Worm (Caenorhabditis elegans) whole organism, L4 larva: ENCODE measurements around the gene srx-105.

Experiments
- D1046.2 ChIP-seq: fragments of 200-800 bp; sonication (Bioruptor generic); IDR thresholded peaks from 2 replicates; pipeline ENCODE4 v1.3.6; 2022; ENCODE audit warnings: missing genetic modification characterization, missing compliant biosample characterization
- F10B5.3 ChIP-seq: sonication (generic microtip); optimal IDR thresholded peaks from 2 replicates; lab custom pipeline; 2016; ENCODE audit warnings: mild to moderate bottlenecking, missing genetic modification characterization, missing compliant biosample characterization
- F49E8.2 ChIP-seq: sonication (generic microtip); optimal IDR thresholded peaks from 2 replicates; lab custom pipeline; 2016; ENCODE audit warnings: missing compliant biosample characterization, mild to moderate bottlenecking, missing genetic modification characterization, borderline replicate concordance
- ZK337.2 ChIP-seq: fragments of 200-800 bp; sonication (Bioruptor generic); IDR thresholded peaks from 2 replicates; pipeline ENCODE4 v1.3.6; 2022; ENCODE audit warnings: missing genetic modification reagents, missing genetic modification characterization, missing compliant biosample characterization
- ZK546.5 ChIP-seq, 2 experiments: sonication (generic microtip); optimal IDR thresholded peaks; 2 replicates each; lab custom pipeline; 2017; ENCODE audit warnings: missing biosample characterization in 2 of 2, missing genetic modification characterization in 2 of 2
- aha-1 ChIP-seq: fragments of 150-350 bp; peaks from one replicate; lab custom pipeline; 2014; ENCODE audit warnings: missing biosample characterization, missing genetic modification characterization
- arid-1 ChIP-seq: fragments of 200-800 bp; sonication (Bioruptor generic); conservative IDR thresholded peaks from 2 replicates; pipeline ENCODE4 v1.3.6; 2022; ENCODE audit warnings: missing genetic modification reagents, missing genetic modification characterization, missing compliant biosample characterization
- ceh-20 ChIP-seq: fragments of 200-800 bp; sonication (Bioruptor generic); IDR thresholded peaks from 2 replicates; pipeline ENCODE4 v1.3.6; 2022; ENCODE audit warnings: missing genetic modification reagents, missing genetic modification characterization, missing compliant biosample characterization
- ceh-28 ChIP-seq: fragments of 150-350 bp; optimal IDR thresholded peaks from 2 replicates; lab custom pipeline; 2014; ENCODE audit warnings: missing biosample characterization, missing genetic modification reagents, missing genetic modification characterization
- ceh-32 ChIP-seq: sonication (generic microtip); optimal IDR thresholded peaks from 2 replicates; lab custom pipeline; 2016; ENCODE audit warnings: mild to moderate bottlenecking, missing genetic modification characterization, missing compliant biosample characterization; ENCODE audit not compliant: poor library complexity
- ceh-62 ChIP-seq: sonication (generic microtip); optimal IDR thresholded peaks from 2 replicates; lab custom pipeline; 2017; ENCODE audit warnings: missing biosample characterization, missing genetic modification characterization
- ces-1 ChIP-seq: fragments of 150-350 bp; sonication (generic microtip); optimal IDR thresholded peaks from 4 replicates; lab custom pipeline; 2014; ENCODE audit warnings: missing biosample characterization, missing genetic modification reagents, missing genetic modification characterization
- cey-2 ChIP-seq: sonication (generic microtip); optimal IDR thresholded peaks from 3 replicates; lab custom pipeline; 2017; ENCODE audit warnings: missing genetic modification characterization, mild to moderate bottlenecking, missing compliant biosample characterization, antibody characterized with exemption, borderline replicate concordance; ENCODE audit not compliant: insufficient read depth
- daf-19 ChIP-seq: fragments of 200-800 bp; sonication (Bioruptor generic); conservative IDR thresholded peaks from 2 replicates; pipeline ENCODE4 v1.3.6; 2022; ENCODE audit warnings: missing genetic modification characterization, missing compliant biosample characterization
- daf-8 ChIP-seq: fragments of 200-800 bp; sonication (Bioruptor generic); IDR thresholded peaks from 2 replicates; pipeline ENCODE4 v1.3.6; 2022; ENCODE audit warnings: missing genetic modification characterization, missing compliant biosample characterization
- dmd-6 ChIP-seq: fragments of 200-800 bp; sonication (Bioruptor generic); IDR thresholded peaks from 2 replicates; pipeline ENCODE4 v1.3.6; 2022; ENCODE audit warnings: missing genetic modification reagents, missing genetic modification characterization, missing compliant biosample characterization
- dmd-8 ChIP-seq: fragments of 200-800 bp; sonication (Bioruptor generic); IDR thresholded peaks from 2 replicates; pipeline ENCODE4 v1.3.6; 2022; ENCODE audit warnings: missing genetic modification characterization, missing compliant biosample characterization
- dmd-9 ChIP-seq: fragments of 200-800 bp; sonication (Bioruptor generic); IDR thresholded peaks from 2 replicates; pipeline ENCODE4 v1.3.6; 2022; ENCODE audit warnings: missing genetic modification reagents, missing genetic modification characterization, missing compliant biosample characterization
- gei-8 ChIP-seq: fragments of 200-800 bp; sonication (Bioruptor generic); optimal IDR thresholded peaks from 2 replicates; lab custom pipeline; 2018; ENCODE audit warnings: mild to moderate bottlenecking, missing genetic modification characterization, missing compliant biosample characterization
- hif-1 ChIP-seq, 2 experiments: sonication (generic microtip); optimal IDR thresholded peaks; 2 replicates each; lab custom pipeline; 2016 to 2017; ENCODE audit warnings: missing compliant biosample characterization in 2 of 2, missing genetic modification characterization in 2 of 2, missing genetic modification reagents in 2 of 2, missing genotype in 2 of 2, mild to moderate bottlenecking in 1 of 2
- hlh-11 ChIP-seq: fragments of 200-800 bp; sonication (Bioruptor generic); optimal IDR thresholded peaks from 2 replicates; lab custom pipeline; 2018; ENCODE audit warnings: mild to moderate bottlenecking, missing genetic modification characterization, missing compliant biosample characterization
- hmg-1.1 ChIP-seq: fragments of 200-800 bp; sonication (Bioruptor generic); IDR thresholded peaks from 2 replicates; pipeline ENCODE4 v1.3.6; 2022; ENCODE audit warnings: missing genetic modification reagents, missing genetic modification characterization, missing compliant biosample characterization
- jun-1 ChIP-seq: fragments of 150-350 bp; optimal IDR thresholded peaks from 2 replicates; lab custom pipeline; 2014; ENCODE audit warnings: missing biosample characterization, missing genetic modification reagents, missing genetic modification characterization
- lim-7 ChIP-seq: fragments of 200-800 bp; sonication (Bioruptor generic); IDR thresholded peaks from 2 replicates; pipeline ENCODE4 v1.3.6; 2022; ENCODE audit warnings: missing genetic modification characterization, missing compliant biosample characterization
- lin-13 ChIP-seq: fragments of 150-350 bp; optimal IDR thresholded peaks from 2 replicates; lab custom pipeline; 2014; ENCODE audit warnings: missing biosample characterization, missing genetic modification reagents, missing genetic modification characterization
- lin-15B ChIP-seq: fragments of 150-350 bp; sonication (generic microtip); optimal IDR thresholded peaks from 3 replicates; lab custom pipeline; 2014; ENCODE audit warnings: missing biosample characterization, missing genetic modification characterization
- lir-3 ChIP-seq: sonication (generic microtip); optimal IDR thresholded peaks from 2 replicates; lab custom pipeline; 2016; ENCODE audit warnings: mild to moderate bottlenecking, missing genetic modification characterization, missing compliant biosample characterization
- madf-9 ChIP-seq: fragments of 200-800 bp; sonication (Bioruptor generic); conservative IDR thresholded peaks from 2 replicates; pipeline ENCODE4 v1.3.6; 2022; ENCODE audit warnings: missing genetic modification reagents, missing genetic modification characterization, missing compliant biosample characterization
- mep-1 ChIP-seq: fragments of 150-350 bp; sonication (generic microtip); optimal IDR thresholded peaks from 3 replicates; lab custom pipeline; 2014; ENCODE audit warnings: missing biosample characterization, missing genetic modification characterization
- nhr-28 ChIP-seq: fragments of 150-350 bp; optimal IDR thresholded peaks from 2 replicates; lab custom pipeline; 2014; ENCODE audit warnings: missing biosample characterization, missing genetic modification characterization
- nhr-42 ChIP-seq: fragments of 200-800 bp; sonication (Bioruptor generic); IDR thresholded peaks from 2 replicates; pipeline ENCODE4 v1.3.6; 2022; ENCODE audit warnings: missing genetic modification characterization, missing compliant biosample characterization
- pha-4 ChIP-seq, 2 experiments: fragments of 150-350 bp in 1 of 2; fragments of 200-800 bp in 1 of 2; sonication (Bioruptor generic) in 1 of 2; IDR thresholded peaks in 1 of 2; optimal IDR thresholded peaks in 1 of 2; 2 replicates each; pipeline versions ENCODE4 v1.3.6 to Lab custom; 2014 to 2022; ENCODE audit warnings: missing genetic modification characterization in 2 of 2, missing genetic modification reagents in 2 of 2, missing biosample characterization in 1 of 2, missing compliant biosample characterization in 1 of 2
- php-3 ChIP-seq: fragments of 200-800 bp; sonication (Bioruptor generic); IDR thresholded peaks from 2 replicates; pipeline ENCODE4 v1.3.6; 2022; ENCODE audit warnings: missing genetic modification reagents, missing genetic modification characterization, missing compliant biosample characterization
- pqm-1 ChIP-seq: sonication (generic microtip); optimal IDR thresholded peaks from 2 replicates; lab custom pipeline; 2017; ENCODE audit warnings: missing biosample characterization, missing genetic modification characterization
- set-16 ChIP-seq: fragments of 200-800 bp; sonication (Bioruptor generic); IDR thresholded peaks from 2 replicates; pipeline ENCODE4 v1.3.6; 2022; ENCODE audit warnings: missing genetic modification reagents, missing genetic modification characterization, missing compliant biosample characterization
- snpc-4 ChIP-seq: fragments of 150-350 bp; optimal IDR thresholded peaks from 2 replicates; lab custom pipeline; 2014; ENCODE audit warnings: missing biosample characterization, missing genetic modification characterization
- unc-62 ChIP-seq, 3 experiments: fragments of 150-350 bp in 1 of 3; sonication (generic microtip); optimal IDR thresholded peaks in 2 of 3; peaks in 1 of 3; 1 replicate in 1 of 3; 2 replicates in 2 of 3; lab custom pipeline; 2014 to 2017; ENCODE audit warnings: missing biosample characterization in 3 of 3, missing genetic modification characterization in 3 of 3, missing genetic modification reagents in 3 of 3, missing genotype in 1 of 3
- vab-7 ChIP-seq: fragments of 200-800 bp; sonication (Bioruptor generic); IDR thresholded peaks from 2 replicates; pipeline ENCODE4 v1.3.6; 2022; ENCODE audit warnings: missing genetic modification reagents, missing genetic modification characterization, missing compliant biosample characterization
- zfp-2 ChIP-seq: sonication (generic microtip); optimal IDR thresholded peaks from 2 replicates; lab custom pipeline; 2016; ENCODE audit warnings: mild to moderate bottlenecking, missing genetic modification characterization, missing compliant biosample characterization
- zfp-3 ChIP-seq: fragments of 200-800 bp; sonication (Bioruptor generic); conservative IDR thresholded peaks from 2 replicates; pipeline ENCODE4 v1.3.6; 2022; ENCODE audit warnings: missing genetic modification reagents, missing genetic modification characterization, missing compliant biosample characterization

Gene srx-105

DNA sequence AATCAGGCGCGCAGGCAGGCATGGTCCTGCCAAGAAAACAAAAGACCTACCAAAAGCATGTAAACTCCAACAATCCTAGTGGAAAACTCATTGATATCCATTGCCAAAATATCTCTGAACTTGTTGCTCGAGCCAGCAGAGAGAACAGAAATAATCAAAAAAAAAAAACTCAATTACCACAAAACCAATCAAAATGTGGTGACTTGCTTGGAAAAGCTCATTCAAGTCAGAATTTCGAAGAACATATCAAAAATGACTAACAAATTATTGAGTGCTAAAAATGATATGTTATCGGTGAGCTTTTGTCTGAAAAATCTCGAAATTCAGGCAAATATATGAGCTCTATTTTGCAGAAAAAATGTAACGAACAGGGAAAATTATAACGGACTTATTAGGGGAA is at the start of gene srx-105:
srx-105 (minus strand) TSS at position 101 of the 400 bp plus-strand sequence.
- no peak for TF ChIP-seq lim-7 (GFP tag; lab: Robert Waterston, UW)
- TF ChIP-seq snpc-4 (tag; lab: Kevin White, UChicago) = no peak
- TF ChIP-seq ceh-32 (tag; lab: Kevin White, UChicago) = no peak
- no peak for TF ChIP-seq ZK546.5 (tag; optimal IDR thresholded peaks at IDR 0.05; lab: Kevin White, UChicago)

DNA sequence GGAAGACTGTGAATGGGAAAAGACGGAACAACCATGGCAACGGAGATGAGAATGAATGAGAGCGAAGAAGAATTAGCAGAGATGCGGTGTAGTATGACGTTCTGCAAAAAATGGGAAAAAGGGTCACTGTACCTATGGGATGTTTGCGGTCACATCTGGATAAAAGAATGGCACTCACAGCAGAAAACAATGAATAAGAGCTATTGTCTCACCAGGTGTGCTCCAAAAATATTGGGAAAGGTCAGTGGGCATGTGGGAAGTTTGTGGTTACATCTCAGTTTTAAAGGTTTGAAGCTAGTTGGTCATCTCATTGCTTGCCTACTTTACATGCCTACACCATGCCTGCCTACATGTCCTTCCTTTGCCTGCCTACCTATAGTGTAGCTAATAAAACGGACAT is 49.5 kb upstream of the srx-105 start, which contains the start of gene fbxb-91:
fbxb-91 (minus strand) TSS at position 101 of the 400 bp plus-strand sequence.
- TF ChIP-seq daf-8 (GFP tag; lab: Robert Waterston, UW) = no peak
- TF ChIP-seq dmd-9 (GFP tag; lab: Robert Waterston, UW) = no peak
- no peak for TF ChIP-seq ceh-62 (tag; lab: Kevin White, UChicago)
- TF ChIP-seq hif-1 (tag; optimal IDR thresholded peaks at IDR 0.05; lab: Kevin White, UChicago) = no peak
- TF ChIP-seq gei-8 (GFP tag; lab: Kevin White, UChicago) = no peak
- TF ChIP-seq lir-3 = no peak
- no peak for TF ChIP-seq ceh-32 (tag; lab: Kevin White, UChicago)
- no peak for TF ChIP-seq F10B5.3 (tag; lab: Kevin White, UChicago)
- TF ChIP-seq, all 104 proteins: peak for 0

DNA sequence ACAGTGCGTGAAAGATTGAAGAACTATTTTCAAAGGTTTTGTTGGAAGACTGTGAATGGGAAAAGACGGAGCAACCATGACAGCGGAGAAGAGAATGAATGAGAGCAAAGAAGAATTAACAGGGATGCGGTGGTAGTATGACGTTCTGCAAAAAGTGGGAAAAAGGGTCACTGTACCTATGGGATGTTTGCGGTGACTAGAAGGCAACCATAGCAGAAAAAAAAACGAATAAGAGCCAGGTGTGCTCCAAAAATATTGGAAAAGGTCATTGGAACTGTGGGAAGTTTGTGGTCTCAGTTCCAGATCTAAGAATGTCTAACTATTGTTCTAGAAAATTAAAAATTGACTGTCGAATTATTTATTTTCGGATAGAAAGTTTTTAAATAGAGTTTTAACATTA is 47.5 kb upstream of the srx-105 start, which contains the start of gene fbxb-90:
fbxb-90 (minus strand) TSS at position 101 of the 400 bp plus-strand sequence.
- TF ChIP-seq lim-7 (GFP tag; lab: Robert Waterston, UW) (no peak), cey-2 (tag; lab: Kevin White, UChicago) (no peak), unc-62 (GFP tag; optimal IDR thresholded peaks at IDR 0.05 in 1 of 2; lab: Kevin White, UChicago) (peak in 1 of 2 experiments; percentile 11), unc-62 (tag; optimal IDR thresholded peaks at IDR 0.05; lab: Kevin White, UChicago) (no peak)

DNA sequence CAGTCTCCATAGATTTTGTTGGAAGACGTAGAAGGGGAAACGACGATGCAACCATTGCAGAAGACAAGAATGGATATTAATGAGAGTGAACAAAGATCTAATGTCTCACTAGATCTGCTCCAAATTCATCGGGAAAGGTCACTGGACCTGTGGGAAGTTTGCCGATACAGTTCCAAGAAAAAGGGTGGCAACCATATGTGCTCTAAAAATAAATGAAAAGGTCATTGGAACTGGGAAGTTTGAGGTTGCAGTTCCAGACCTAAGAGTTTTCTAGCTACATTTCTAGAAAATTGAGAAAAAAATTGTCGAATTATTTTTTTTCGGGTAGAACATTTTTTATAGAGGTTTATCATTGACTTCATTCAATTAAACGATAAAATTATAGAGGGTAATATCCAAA is 46.2 kb upstream of the srx-105 start, which contains the start of gene fbxb-92:
fbxb-92 (minus strand) TSS at position 101 of the 400 bp plus-strand sequence.
- no peak for TF ChIP-seq php-3
- no peak for TF ChIP-seq daf-8 (GFP tag; lab: Robert Waterston, UW)
- no peak for TF ChIP-seq ceh-28
- TF ChIP-seq lin-15B (tag; lab: Kevin White, UChicago) = no peak
- no peak for TF ChIP-seq nhr-28 (tag; lab: Kevin White, UChicago)
- TF ChIP-seq aha-1 (tag; lab: Kevin White, UChicago) = no peak
- TF ChIP-seq ZK337.2 (GFP tag; lab: Robert Waterston, UW) = no peak
- TF ChIP-seq zfp-2 (tag; lab: Kevin White, UChicago) = no peak
- no peak for TF ChIP-seq mep-1 (tag; lab: Kevin White, UChicago)
- TF ChIP-seq madf-9 (GFP tag; lab: Robert Waterston, UW) = no peak
- TF ChIP-seq lir-3 = no peak

DNA sequence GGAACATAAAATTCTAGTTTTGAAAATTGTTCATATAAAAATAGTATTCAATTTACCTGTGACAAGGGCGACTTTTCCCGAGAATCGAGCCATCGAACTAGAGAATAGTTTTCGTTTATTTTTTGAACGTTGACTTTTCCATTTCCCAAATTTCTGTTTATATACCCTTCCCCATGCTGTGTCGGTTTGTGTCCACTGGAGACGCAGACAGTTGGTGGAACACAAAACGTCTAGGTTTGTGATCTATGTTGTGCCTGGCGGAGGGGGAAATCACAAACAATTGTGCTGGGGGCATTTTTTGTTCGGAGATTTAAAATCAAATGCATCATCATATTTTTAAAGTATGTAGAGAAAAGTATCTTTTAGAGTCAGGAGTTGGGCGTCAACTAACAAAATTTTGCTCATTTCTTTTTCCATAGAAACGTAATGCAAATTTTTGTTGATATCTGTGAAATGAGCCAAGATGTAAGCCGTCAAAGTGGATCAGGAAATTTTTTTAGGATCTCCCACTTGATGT is 42.5 kb upstream of the srx-105 start, which contains the start of gene nta-1:
nta-1 (minus strand) TSS at position 131 of the 517 bp plus-strand sequence.
- TF ChIP-seq pqm-1 (peak; percentile 50), F49E8.2 (tag; lab: Kevin White, UChicago) (no peak), mep-1 (tag; lab: Kevin White, UChicago) (no peak), dmd-6 (GFP tag; lab: Robert Waterston, UW) (peak; percentile 58), arid-1 (GFP tag; lab: Robert Waterston, UW) (no peak), ceh-20 (GFP tag; lab: Robert Waterston, UW) (no peak), F10B5.3 (tag; lab: Kevin White, UChicago) (no peak), lim-7 (GFP tag; lab: Robert Waterston, UW) (no peak), zfp-3 (GFP tag; lab: Robert Waterston, UW) (no peak), zfp-2 (tag; lab: Kevin White, UChicago) (no peak), pha-4 (GFP tag; IDR thresholded peaks at IDR 0.05; lab: Robert Waterston, UW) (no peak), pha-4 (tag; optimal IDR thresholded peaks at IDR 0.05; lab: Kevin White, UChicago) (no peak), lin-13 (GFP tag; lab: Kevin White, UChicago) (no peak), D1046.2 (GFP tag; lab: Robert Waterston, UW) (no peak), vab-7 (GFP tag; lab: Robert Waterston, UW) (no peak), hlh-11 (peak; percentile 51), ces-1 (GFP tag; lab: Kevin White, UChicago) (no peak), jun-1 (tag; lab: Kevin White, UChicago) (no peak), hmg-1.1 (GFP tag; lab: Robert Waterston, UW) (0 out of 2 replicates have a peak, but pooled peaks have one; percentile 36), lir-3 (no peak), dmd-8 (no peak), set-16 (GFP tag; lab: Robert Waterston, UW) (no peak), daf-19 (GFP tag; lab: Robert Waterston, UW) (no peak), nhr-42 (no peak)
